Worm (Caenorhabditis elegans) whole organism, mixed stage, embryonic: ENCODE data around the gene tap-1.

Experiments
- drap-1 ChIP-seq: fragments of 200-800 bp; sonication (Bioruptor generic); optimal IDR thresholded peaks from 3 replicates; lab custom pipeline; 2018; ENCODE audit warnings: mild to moderate bottlenecking, missing genetic modification characterization, missing compliant biosample characterization
- elt-3 ChIP-seq: fragments of 150-350 bp; optimal IDR thresholded peaks from 2 replicates; lab custom pipeline; 2014; ENCODE audit warnings: missing biosample characterization, missing genetic modification characterization
- hlh-1 ChIP-seq: fragments of 150-350 bp; optimal IDR thresholded peaks from 2 replicates; lab custom pipeline; 2014; ENCODE audit warnings: missing biosample characterization, missing genetic modification reagents, missing genetic modification characterization
- nhr-237 ChIP-seq: fragments of 150-350 bp; optimal IDR thresholded peaks from 2 replicates; lab custom pipeline; 2014; ENCODE audit warnings: missing biosample characterization, missing genetic modification characterization
- nhr-28 ChIP-seq: fragments of 150-350 bp; optimal IDR thresholded peaks from 2 replicates; lab custom pipeline; 2014; ENCODE audit warnings: missing biosample characterization, missing genetic modification characterization
- snpc-4 ChIP-seq: fragments of 150-350 bp; optimal IDR thresholded peaks from 2 replicates; lab custom pipeline; 2014; ENCODE audit warnings: missing biosample characterization, missing genetic modification characterization
- unc-120 ChIP-seq: sonication (generic microtip); optimal IDR thresholded peaks from 2 replicates; lab custom pipeline; 2017; ENCODE audit warnings: missing genetic modification characterization, missing compliant biosample characterization; ENCODE audit not compliant: poor library complexity, severe bottlenecking
- unc-39 ChIP-seq: fragments of 150-350 bp; optimal IDR thresholded peaks from 2 replicates; lab custom pipeline; 2014; ENCODE audit warnings: missing biosample characterization, missing genetic modification characterization

ce11 chrX:14571277-14571676 lies 18.1 kb upstream of the tap-1 start:
- no peak for TF ChIP-seq drap-1 (GFP tag; lab: Kevin White, UChicago)
- TF ChIP-seq unc-39 (tag; lab: Kevin White, UChicago): no peak
- TF ChIP-seq hlh-1 (tag; lab: Kevin White, UChicago): no peak
- TF ChIP-seq unc-120 (tag; lab: Kevin White, UChicago): no peak
- TF ChIP-seq nhr-237: peak; percentile 13
- no peak for TF ChIP-seq nhr-28
- TF ChIP-seq snpc-4 (tag; lab: Kevin White, UChicago): no peak
- TF ChIP-seq elt-3 (tag; lab: Kevin White, UChicago): no peak
